Worm (Caenorhabditis elegans): ENCODE measurements around the gene R102.1.

- TF ChIP-seq skn-1 (tag; optimal IDR thresholded peaks at IDR 0.05) (no peak), lsy-2 (tag; optimal IDR thresholded peaks at IDR 0.05) (no peak), nhr-20 (tag; optimal IDR thresholded peaks at IDR 0.05) (no peak), mab-9 (GFP tag; IDR thresholded peaks at IDR 0.05) (no peak)
Observed at ce11 chrIV:10656770-10657323, 29.0 kb upstream of the R102.1 start, which contains the start of gene K08C7.1.

Data from whole organism, L1 larva.